ENCODE assay signal across 7 worm cellular contexts in the genomic region with DNA sequence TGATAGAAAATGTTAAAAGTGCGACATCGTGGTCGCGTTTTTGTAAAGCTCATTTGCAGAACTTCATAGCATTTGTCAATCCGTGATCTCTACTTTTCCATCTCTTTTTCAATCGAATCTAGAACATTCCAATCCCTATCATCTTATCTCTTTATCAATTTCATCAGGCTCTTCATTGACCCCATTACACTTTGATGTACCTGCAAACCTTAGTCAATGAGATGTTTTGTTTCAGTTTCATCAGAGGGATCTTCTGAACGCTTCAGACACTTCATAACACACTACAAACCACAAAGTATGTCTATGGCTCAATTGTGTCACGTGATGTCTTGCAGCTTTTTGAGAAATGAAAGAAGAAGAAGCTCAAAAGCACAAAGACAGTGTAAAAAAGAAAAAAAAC.
TF ChIP-seq lines count a peak whose summit lies in the region.

No protein-coding gene starts in this region.

TF ChIP-seq in whole organism, L1 larva, 84 proteins besides CTCF, POLR2A, EP300 and RAD21:
- TF ChIP-seq lin-14 (GFP tag; optimal IDR thresholded peaks at IDR 0.05; lab: Kevin White, UChicago), result peak; percentile 22
- TF ChIP-seq zag-1 (tag; optimal IDR thresholded peaks at IDR 0.05; lab: Kevin White, UChicago), result no peak
- TF ChIP-seq rnt-1 (tag; optimal IDR thresholded peaks at IDR 0.05; lab: Kevin White, UChicago), result peak; percentile 23
- TF ChIP-seq snu-23 (GFP tag; optimal IDR thresholded peaks at IDR 0.05; lab: Kevin White, UChicago), result peak; percentile 24
- peak in 1 of 2 experiments; percentile 18 for TF ChIP-seq lsy-2 (tag; optimal IDR thresholded peaks at IDR 0.05; lab: Kevin White, UChicago)
- no peak for TF ChIP-seq tlp-1 (tag; optimal IDR thresholded peaks at IDR 0.05; lab: Kevin White, UChicago)
- peak; percentile 62 for TF ChIP-seq nhr-71 (tag; optimal IDR thresholded peaks at IDR 0.05; lab: Kevin White, UChicago)

TF ChIP-seq in whole organism, L2 larva, 48 proteins besides CTCF, POLR2A, EP300 and RAD21 (continues in another document):
- no peak for TF ChIP-seq unc-39 (tag; optimal IDR thresholded peaks at IDR 0.05; lab: Kevin White, UChicago)
- TF ChIP-seq nhr-21 (tag; optimal IDR thresholded peaks at IDR 0.05; lab: Kevin White, UChicago), result no peak
- no peak for TF ChIP-seq fos-1 (tag; optimal IDR thresholded peaks at IDR 0.05; lab: Kevin White, UChicago)
- no peak for TF ChIP-seq mdl-1 (tag; optimal IDR thresholded peaks at IDR 0.05; lab: Kevin White, UChicago)
- TF ChIP-seq ama-1 (optimal IDR thresholded peaks at IDR 0.05; lab: Kevin White, UChicago), result no peak
- TF ChIP-seq nhr-6 (tag; optimal IDR thresholded peaks at IDR 0.05; lab: Kevin White, UChicago), result no peak
- peak; percentile 35 for TF ChIP-seq nhr-129 (tag; optimal IDR thresholded peaks at IDR 0.05; lab: Kevin White, UChicago)
- TF ChIP-seq nhr-11 (tag; optimal IDR thresholded peaks at IDR 0.05; lab: Kevin White, UChicago), result no peak
- no peak for TF ChIP-seq ztf-11 (tag; optimal IDR thresholded peaks at IDR 0.05; lab: Kevin White, UChicago)
- no peak for TF ChIP-seq unc-55 (GFP tag; optimal IDR thresholded peaks at IDR 0.05; lab: Kevin White, UChicago)
- TF ChIP-seq lsy-2 (tag; optimal IDR thresholded peaks at IDR 0.05; lab: Kevin White, UChicago), result peak in 1 of 2 experiments; percentile 32
- TF ChIP-seq F13H6.1 (tag; optimal IDR thresholded peaks at IDR 0.05; lab: Kevin White, UChicago), result peak; percentile 26
- no peak for TF ChIP-seq mab-5 (tag; optimal IDR thresholded peaks at IDR 0.05; lab: Kevin White, UChicago)
- no peak for TF ChIP-seq crh-2 (tag; optimal IDR thresholded peaks at IDR 0.05; lab: Kevin White, UChicago)

TF ChIP-seq in whole organism, L3 larva, 47 proteins besides CTCF, POLR2A, EP300 and RAD21:
- TF ChIP-seq nhr-67 (tag; optimal IDR thresholded peaks at IDR 0.05; lab: Kevin White, UChicago) (no peak), nfya-1 (tag; optimal IDR thresholded peaks at IDR 0.05; lab: Kevin White, UChicago; ENCODE audit: insufficient read depth) (peak; percentile 15), egl-5 (tag; optimal IDR thresholded peaks at IDR 0.05; lab: Kevin White, UChicago) (peak; percentile 72)
TF ChIP-seq in whole organism, L3 larva: peak in this region for 2.

TF ChIP-seq in whole organism, L4 larva, 104 proteins besides CTCF, POLR2A, EP300 and RAD21:
- TF ChIP-seq unc-62 (GFP tag; optimal IDR thresholded peaks at IDR 0.05 in 1 of 2; lab: Kevin White, UChicago) (peak in 1 of 2 experiments; percentile 84), unc-62 (tag; optimal IDR thresholded peaks at IDR 0.05; lab: Kevin White, UChicago) (no peak), nhr-11 (tag; optimal IDR thresholded peaks at IDR 0.05; lab: Kevin White, UChicago) (no peak), hlh-30 (tag; optimal IDR thresholded peaks at IDR 0.05; lab: Kevin White, UChicago; ENCODE audit: insufficient read depth) (peak; percentile 16), unc-130 (GFP tag; optimal IDR thresholded peaks at IDR 0.05; lab: Kevin White, UChicago) (no peak), Y75B8A.6 (GFP tag; IDR thresholded peaks at IDR 0.05; lab: Robert Waterston, UW) (no peak), snpc-4 (tag; optimal IDR thresholded peaks at IDR 0.05; lab: Kevin White, UChicago) (no peak), nhr-28 (tag; optimal IDR thresholded peaks at IDR 0.05; lab: Kevin White, UChicago) (peak; percentile 59), daf-16 (GFP tag; optimal IDR thresholded peaks at IDR 0.05; lab: Kevin White, UChicago) (peak in 1 of 2 experiments; percentile 75), daf-16 (tag; optimal IDR thresholded peaks at IDR 0.05; lab: Kevin White, UChicago) (no peak), hlh-11 (tag; optimal IDR thresholded peaks at IDR 0.05; lab: Kevin White, UChicago) (peak; percentile 52), nhr-111 (GFP tag; optimal IDR thresholded peaks at IDR 0.05; lab: Kevin White, UChicago) (no peak), aha-1 (tag; lab: Kevin White, UChicago) (peak; percentile 69)

TF ChIP-seq in whole organism, late embryonic, 69 proteins besides CTCF, POLR2A, EP300 and RAD21:
- TF ChIP-seq unc-55 (GFP tag; optimal IDR thresholded peaks at IDR 0.05; lab: Kevin White, UChicago), result peak; percentile 2
- peak; percentile 75 for TF ChIP-seq rnt-1 (tag; optimal IDR thresholded peaks at IDR 0.05; lab: Kevin White, UChicago)
- TF ChIP-seq ceh-18 (tag; optimal IDR thresholded peaks at IDR 0.05; lab: Kevin White, UChicago), result peak; percentile 44
- peak; percentile 34 for TF ChIP-seq hlh-30 (tag; optimal IDR thresholded peaks at IDR 0.05; lab: Kevin White, UChicago; ENCODE audit: insufficient read depth)
- TF ChIP-seq pha-2 (tag; optimal IDR thresholded peaks at IDR 0.05; lab: Kevin White, UChicago), result no peak

TF ChIP-seq in whole organism, mixed stage, embryonic, 35 proteins besides CTCF, POLR2A, EP300 and RAD21:
- TF ChIP-seq unc-120 (tag; optimal IDR thresholded peaks at IDR 0.05; lab: Kevin White, UChicago; ENCODE audit: poor library complexity, severe bottlenecking) (peak; percentile 55), unc-62 (GFP tag; optimal IDR thresholded peaks at IDR 0.05; lab: Kevin White, UChicago) (peak; percentile 54), snpc-4 (tag; optimal IDR thresholded peaks at IDR 0.05; lab: Kevin White, UChicago) (no peak), nhr-76 (tag; optimal IDR thresholded peaks at IDR 0.05; lab: Kevin White, UChicago) (no peak)

TF ChIP-seq in whole organism, young adult, 124 proteins besides CTCF, POLR2A, EP300 and RAD21:
- TF ChIP-seq somi-1 (GFP tag; optimal IDR thresholded peaks at IDR 0.05; lab: Kevin White, UChicago), result peak; percentile 42
- no peak for TF ChIP-seq attf-6 (GFP tag; IDR thresholded peaks at IDR 0.05; lab: Robert Waterston, UW)
- TF ChIP-seq C06A6.2 (GFP tag; conservative IDR thresholded peaks at IDR 0.05; lab: Robert Waterston, UW), result no peak
- no peak for TF ChIP-seq nfyb-1 (GFP tag; IDR thresholded peaks at IDR 0.05; lab: Robert Waterston, UW)
- TF ChIP-seq tbx-9 (tag; optimal IDR thresholded peaks at IDR 0.05; lab: Kevin White, UChicago; ENCODE audit: borderline replicate concordance), result no peak
- TF ChIP-seq sdz-38 (tag; optimal IDR thresholded peaks at IDR 0.05; lab: Kevin White, UChicago), result no peak
- peak in 1 of 3 experiments; percentile 11 for TF ChIP-seq lin-35 (GFP tag; optimal IDR thresholded peaks at IDR 0.05; lab: Kevin White, UChicago)
- no peak for TF ChIP-seq repo-1 (tag; optimal IDR thresholded peaks at IDR 0.05; lab: Kevin White, UChicago)
- TF ChIP-seq K12H6.12 (tag; optimal IDR thresholded peaks at IDR 0.05; lab: Kevin White, UChicago), result no peak
- no peak for TF ChIP-seq rcor-1 (GFP tag; IDR thresholded peaks at IDR 0.05; lab: Robert Waterston, UW)
- TF ChIP-seq bed-2 (GFP tag; IDR thresholded peaks at IDR 0.05; lab: Robert Waterston, UW), result no peak
- no peak for TF ChIP-seq xnd-1 (tag; optimal IDR thresholded peaks at IDR 0.05; lab: Kevin White, UChicago)
- TF ChIP-seq let-607 (tag; optimal IDR thresholded peaks at IDR 0.05; lab: Kevin White, UChicago), result no peak
- no peak for TF ChIP-seq B0336.3 (GFP tag; IDR thresholded peaks at IDR 0.05; lab: Robert Waterston, UW)
